Worm (Caenorhabditis elegans) whole organism, L4 larva: ENCODE measurements around the gene cyp-34A6.

Experiments used
- R02D3.7 ChIP-seq: fragments of 150-350 bp; sonication (generic microtip); optimal IDR thresholded peaks from 3 replicates; lab custom pipeline; 2014; ENCODE audit warnings: missing biosample characterization, missing genetic modification characterization
- aly-2 ChIP-seq: sonication (generic microtip); optimal IDR thresholded peaks from 2 replicates; lab custom pipeline; 2018; ENCODE audit warnings: missing biosample characterization, missing genetic modification characterization
- ama-1 ChIP-seq: fragments of 150-350 bp; optimal IDR thresholded peaks from 2 replicates; lab custom pipeline; 2014; ENCODE audit warnings: inconsistent platforms, mixed read lengths
- ceh-28 ChIP-seq: fragments of 150-350 bp; optimal IDR thresholded peaks from 2 replicates; lab custom pipeline; 2014; ENCODE audit warnings: missing biosample characterization, missing genetic modification reagents, missing genetic modification characterization
- dmd-9 ChIP-seq: fragments of 200-800 bp; sonication (Bioruptor generic); IDR thresholded peaks from 2 replicates; pipeline ENCODE4 v1.3.6; 2022; ENCODE audit warnings: missing genetic modification reagents, missing genetic modification characterization, missing compliant biosample characterization
- madf-5 ChIP-seq, 2 experiments: fragments of 200-800 bp; sonication (Bioruptor generic); IDR thresholded peaks; 2 replicates each; pipeline ENCODE4 v1.3.6; 2022; ENCODE audit warnings: missing compliant biosample characterization in 2 of 2, missing genetic modification characterization in 2 of 2
- nhr-237 ChIP-seq: sonication (generic microtip); optimal IDR thresholded peaks from 2 replicates; lab custom pipeline; 2017; ENCODE audit warnings: missing biosample characterization, missing genetic modification characterization
- nhr-76 ChIP-seq: fragments of 150-350 bp; optimal IDR thresholded peaks from 2 replicates; lab custom pipeline; 2014; ENCODE audit warnings: missing biosample characterization, missing genetic modification characterization
- nhr-77 ChIP-seq: fragments of 150-350 bp; optimal IDR thresholded peaks from 2 replicates; lab custom pipeline; 2014; ENCODE audit warnings: missing biosample characterization, missing genetic modification characterization
- saeg-2 ChIP-seq: fragments of 200-800 bp; sonication (Bioruptor generic); IDR thresholded peaks from 2 replicates; pipeline ENCODE4 v1.3.6; 2022; ENCODE audit warnings: missing genetic modification reagents, missing genetic modification characterization, missing compliant biosample characterization
- snpc-4 ChIP-seq: fragments of 150-350 bp; optimal IDR thresholded peaks from 2 replicates; lab custom pipeline; 2014; ENCODE audit warnings: missing biosample characterization, missing genetic modification characterization
- tra-1 ChIP-seq: fragments of 200-800 bp; sonication (Bioruptor generic); IDR thresholded peaks from 2 replicates; pipeline ENCODE4 v1.3.6; 2022; ENCODE audit warnings: missing genetic modification reagents, missing genetic modification characterization, missing compliant biosample characterization
- unc-62 ChIP-seq, 3 experiments: fragments of 150-350 bp in 1 of 3; sonication (generic microtip); optimal IDR thresholded peaks in 2 of 3; peaks in 1 of 3; 1 replicate in 1 of 3; 2 replicates in 2 of 3; lab custom pipeline; 2014 to 2017; ENCODE audit warnings: missing biosample characterization in 3 of 3, missing genetic modification characterization in 3 of 3, missing genetic modification reagents in 3 of 3, missing genotype in 1 of 3
- zag-1 ChIP-seq: fragments of 150-350 bp; optimal IDR thresholded peaks from 2 replicates; lab custom pipeline; 2014; ENCODE audit warnings: missing biosample characterization, missing genetic modification characterization

DNA sequence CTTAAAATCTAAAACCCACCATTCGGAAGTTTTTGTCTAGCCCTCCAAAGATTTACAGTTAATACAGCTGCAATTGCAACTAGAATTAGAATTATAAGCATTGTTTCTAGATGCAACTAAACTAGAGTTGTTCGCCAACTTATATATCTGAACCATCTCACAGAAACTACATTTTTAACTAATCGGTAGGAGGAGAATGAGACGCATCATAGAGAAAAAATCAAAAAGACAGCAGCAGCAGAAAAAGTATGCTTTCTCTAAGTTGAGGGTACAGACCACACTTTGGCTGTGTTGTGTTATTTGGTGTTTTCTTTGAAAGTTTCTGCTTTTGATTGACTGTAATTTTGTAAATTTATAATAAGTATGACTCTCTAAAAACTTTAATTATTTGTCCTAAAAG lies 2.6 kb upstream of the cyp-34A6 start, which contains the start of gene cyp-34A7:
- no peak for TF ChIP-seq unc-62 (GFP tag; optimal IDR thresholded peaks at IDR 0.05 in 1 of 2; lab: Kevin White, UChicago)
- no peak for TF ChIP-seq unc-62 (tag; optimal IDR thresholded peaks at IDR 0.05; lab: Kevin White, UChicago)
- TF ChIP-seq nhr-76: no peak
- TF ChIP-seq snpc-4 (tag; lab: Kevin White, UChicago): no peak
- TF ChIP-seq nhr-237: no peak
- no peak for TF ChIP-seq tra-1 (GFP tag; lab: Robert Waterston, UW)
- no peak for TF ChIP-seq R02D3.7 (tag; lab: Kevin White, UChicago)
- TF ChIP-seq aly-2 (tag; lab: Kevin White, UChicago): no peak
- TF ChIP-seq ceh-28: no peak
- TF ChIP-seq dmd-9 (GFP tag; lab: Robert Waterston, UW): no peak
- TF ChIP-seq ama-1 (lab: Kevin White, UChicago): no peak
- no peak for TF ChIP-seq saeg-2 (GFP tag; lab: Robert Waterston, UW)
- no peak for TF ChIP-seq madf-5 (GFP tag; IDR thresholded peaks at IDR 0.05; lab: Robert Waterston, UW)
- TF ChIP-seq nhr-77 (tag; lab: Kevin White, UChicago): no peak
- no peak for TF ChIP-seq zag-1 (tag; lab: Kevin White, UChicago)
